Fruit fly (Drosophila melanogaster): ENCODE results near the gene CG42857.
A peak's percentile ranks its signal among the peaks of the same experiment; 100 is the strongest.

Gene CG42857

DNA sequence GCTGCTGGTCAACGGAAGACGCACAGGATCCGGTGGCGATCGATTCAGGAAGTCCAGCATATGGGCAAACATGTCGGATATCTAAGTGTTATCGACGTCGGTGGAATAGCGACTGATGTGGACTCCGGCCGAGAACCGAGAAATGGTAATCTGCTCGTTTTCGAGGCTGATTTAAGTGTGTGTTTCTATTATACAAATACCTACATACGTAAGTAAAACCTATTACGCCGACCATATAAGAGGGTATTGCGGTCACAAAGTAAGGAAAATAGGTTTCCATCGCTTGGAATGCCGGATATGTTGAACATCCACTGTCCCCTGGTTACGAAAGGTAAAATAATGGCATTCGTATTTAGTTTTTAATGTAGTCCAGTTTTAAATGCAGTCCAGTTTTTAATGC is 2.7 kb downstream of the CG42857 start, which contains the start of gene CG9459:
Gene CG9459, minus strand, starts transcription at position 101 of the 400 bp plus-strand sequence.
- TF ChIP-seq Rel (GFP tag; optimal IDR thresholded peaks at IDR 0.05) = no peak
- no peak for TF ChIP-seq Rel (tag; optimal IDR thresholded peaks at IDR 0.05)
- TF ChIP-seq dmrt93B (GFP tag; optimal IDR thresholded peaks at IDR 0.05) = no peak
- no peak for TF ChIP-seq Mio (GFP tag; optimal IDR thresholded peaks at IDR 0.05)
- no peak for TF ChIP-seq Jra (GFP tag; optimal IDR thresholded peaks at IDR 0.05)
- no peak for TF ChIP-seq rgr (GFP tag; optimal IDR thresholded peaks at IDR 0.05)
- TF ChIP-seq Sp1 (GFP tag; optimal IDR thresholded peaks at IDR 0.05) = no peak
- TF ChIP-seq Dfd (GFP tag; optimal IDR thresholded peaks at IDR 0.05) = no peak
- TF ChIP-seq Dif (GFP tag; optimal IDR thresholded peaks at IDR 0.05; ENCODE audit: partially characterized antibody) = no peak

DNA sequence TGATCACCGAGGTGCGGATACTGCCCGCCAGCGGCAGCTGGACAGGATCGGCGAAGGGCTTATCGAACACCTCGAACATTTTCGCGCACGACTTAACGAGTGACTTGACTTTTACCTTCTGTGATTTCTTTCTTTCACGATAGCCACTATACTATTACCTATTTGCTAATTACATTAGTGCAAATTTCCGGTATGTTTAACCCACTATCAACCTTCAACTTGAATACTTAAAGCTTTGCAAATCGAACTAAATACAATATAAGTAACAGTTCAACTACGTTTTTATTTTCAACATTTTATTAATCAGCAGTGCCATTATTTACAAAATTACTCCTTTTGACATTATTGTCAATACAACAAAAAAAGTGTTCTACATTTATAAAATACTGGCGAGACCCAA is 4.1 kb downstream of the CG42857 start, which contains the start of gene CG16904:
Gene CG16904, minus strand, starts transcription at position 101 of the 400 bp plus-strand sequence.
- TF ChIP-seq CG9705 (GFP tag; optimal IDR thresholded peaks at IDR 0.05) = no peak
- TF ChIP-seq Hr78 (GFP tag; optimal IDR thresholded peaks at IDR 0.05) = no peak
- TF ChIP-seq psq (GFP tag; optimal IDR thresholded peaks at IDR 0.05) = no peak
- no peak for TF ChIP-seq foxo (GFP tag; optimal IDR thresholded peaks at IDR 0.05)
- TF ChIP-seq Abd-B (GFP tag; optimal IDR thresholded peaks at IDR 0.05) = no peak
- no peak for TF ChIP-seq Myc (optimal IDR thresholded peaks at IDR 0.05)
- TF ChIP-seq Hnf4 (GFP tag; optimal IDR thresholded peaks at IDR 0.05) = no peak
- no peak for TF ChIP-seq ey (GFP tag; optimal IDR thresholded peaks at IDR 0.05)
- no peak for TF ChIP-seq OdsH (GFP tag; optimal IDR thresholded peaks at IDR 0.05)

DNA sequence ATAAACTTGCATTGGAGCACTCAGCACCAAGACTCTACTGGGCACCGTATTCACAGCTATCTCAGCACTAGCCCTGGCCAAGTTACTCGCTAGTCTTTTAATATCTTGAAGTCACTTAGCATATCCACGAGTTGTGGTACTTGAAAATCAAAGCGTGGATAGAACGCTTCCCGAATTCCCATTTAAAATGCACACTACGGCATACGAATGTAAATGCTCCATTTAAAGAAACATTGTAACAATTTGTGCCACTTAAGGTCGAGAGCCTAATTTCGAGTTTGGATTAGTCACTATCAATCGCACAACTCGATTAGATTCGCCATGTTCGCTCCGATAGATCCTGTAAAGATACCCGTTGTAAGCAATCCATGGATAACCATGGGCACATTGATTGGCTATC is 7.1 kb downstream of the CG42857 start, which contains the start of gene eloF:
Gene eloF, plus strand, starts transcription at position 301 of the 400 bp plus-strand sequence.
- no peak for TF ChIP-seq dl (GFP tag; optimal IDR thresholded peaks at IDR 0.05; ENCODE audit: insufficient read depth in 1 of 2, partially characterized antibody in 2 of 2)
- TF ChIP-seq Sp1 (GFP tag; optimal IDR thresholded peaks at IDR 0.05) = no peak
- TF ChIP-seq HLH106 (tag; optimal IDR thresholded peaks at IDR 0.05) = no peak
- no peak for TF ChIP-seq pan (optimal IDR thresholded peaks at IDR 0.05)
- no peak for TF ChIP-seq h (GFP tag; optimal IDR thresholded peaks at IDR 0.05)
- no peak for TF ChIP-seq Dfd (GFP tag; optimal IDR thresholded peaks at IDR 0.05)

DNA sequence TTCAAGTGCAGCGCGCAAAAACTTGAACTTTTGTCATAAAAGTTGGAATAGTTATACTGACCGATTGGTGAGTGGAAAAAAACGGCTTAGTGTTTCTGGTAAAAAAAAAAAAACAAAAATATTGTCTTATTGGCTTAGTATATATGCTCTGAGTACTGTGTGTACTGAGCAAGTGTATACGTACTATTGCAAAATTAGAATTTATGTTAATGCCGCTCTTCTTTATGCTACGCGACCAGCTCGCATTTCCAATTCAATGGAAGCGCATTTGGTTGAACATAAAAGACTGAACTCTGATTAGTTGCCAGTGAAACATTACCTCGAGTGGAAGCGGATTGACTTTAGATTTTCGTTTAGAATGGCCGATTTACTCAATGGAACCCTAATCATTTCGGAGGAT is 8.5 kb downstream of the CG42857 start, which contains the start of gene CG8534:
Gene CG8534, plus strand, starts transcription at position 301 of the 400 bp plus-strand sequence.
- TF ChIP-seq usp (GFP tag; optimal IDR thresholded peaks at IDR 0.05) = no peak
- no peak for TF ChIP-seq Hnf4 (GFP tag; optimal IDR thresholded peaks at IDR 0.05)
- no peak for TF ChIP-seq Vsx2 (GFP tag; optimal IDR thresholded peaks at IDR 0.05; ENCODE audit: partially characterized antibody)
- no peak for TF ChIP-seq Sp1 (GFP tag; optimal IDR thresholded peaks at IDR 0.05)
- TF ChIP-seq Abd-B (GFP tag; optimal IDR thresholded peaks at IDR 0.05) = no peak
- no peak for TF ChIP-seq foxo (GFP tag; optimal IDR thresholded peaks at IDR 0.05)
- no peak for TF ChIP-seq Dfd (GFP tag; optimal IDR thresholded peaks at IDR 0.05)
- no peak for TF ChIP-seq dsf (GFP tag; optimal IDR thresholded peaks at IDR 0.05; ENCODE audit: borderline replicate concordance)
- no peak for TF ChIP-seq dmrt93B (GFP tag; optimal IDR thresholded peaks at IDR 0.05)
- TF ChIP-seq jim (GFP tag; optimal IDR thresholded peaks at IDR 0.05) = no peak
- no peak for TF ChIP-seq N (GFP tag; optimal IDR thresholded peaks at IDR 0.05)
- TF ChIP-seq br (GFP tag; optimal IDR thresholded peaks at IDR 0.05) = no peak
- TF ChIP-seq ey (GFP tag; optimal IDR thresholded peaks at IDR 0.05) = no peak
- TF ChIP-seq Rel (GFP tag; optimal IDR thresholded peaks at IDR 0.05) = no peak
- no peak for TF ChIP-seq Rel (tag; optimal IDR thresholded peaks at IDR 0.05)
- no peak for TF ChIP-seq GATAd (GFP tag; optimal IDR thresholded peaks at IDR 0.05)
- TF ChIP-seq tai (GFP tag; optimal IDR thresholded peaks at IDR 0.05) = no peak

DNA sequence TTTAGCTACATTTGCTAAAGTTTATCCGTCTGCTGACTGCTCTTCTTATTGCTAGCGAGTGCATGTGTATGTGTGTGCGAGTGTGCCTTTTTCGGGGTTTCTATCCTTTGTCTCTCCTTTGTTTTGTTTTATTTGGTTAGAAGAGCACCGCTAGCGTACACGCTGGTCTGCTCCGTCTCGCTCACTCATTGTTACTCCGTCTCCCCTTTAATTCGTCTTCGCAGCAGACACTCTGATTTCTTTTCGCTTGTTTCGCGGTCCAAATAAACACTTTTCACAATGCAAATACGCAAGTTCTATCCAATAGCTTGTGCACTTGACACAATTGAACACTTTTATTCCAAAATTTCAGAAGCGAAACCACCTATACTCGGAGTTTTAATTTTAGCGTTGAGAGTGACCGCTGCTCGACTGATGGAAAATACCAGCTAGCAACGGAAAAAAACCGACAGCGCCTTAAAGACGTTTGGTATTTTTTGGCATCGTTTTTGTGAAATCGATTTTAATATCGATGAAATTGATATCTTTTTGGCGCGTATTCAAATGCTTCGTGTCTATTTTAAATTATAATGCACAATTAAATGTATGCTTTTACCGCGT is 11.9 kb downstream of the CG42857 start, which contains the start of gene FBXO11:
Gene FBXO11, minus strand, starts transcription at position 423 of the 600 bp plus-strand sequence.
- TF ChIP-seq tai (GFP tag; optimal IDR thresholded peaks at IDR 0.05) (no peak), dsf (GFP tag; optimal IDR thresholded peaks at IDR 0.05; ENCODE audit: borderline replicate concordance) (no peak), Hnf4 (GFP tag; optimal IDR thresholded peaks at IDR 0.05) (no peak), Rel (GFP tag; optimal IDR thresholded peaks at IDR 0.05) (no peak), Rel (tag; optimal IDR thresholded peaks at IDR 0.05) (peak; percentile 95), N (GFP tag; optimal IDR thresholded peaks at IDR 0.05) (no peak), Sp1 (GFP tag; optimal IDR thresholded peaks at IDR 0.05) (peak; percentile 78), Hr78 (GFP tag; optimal IDR thresholded peaks at IDR 0.05) (no peak), rgr (GFP tag; optimal IDR thresholded peaks at IDR 0.05) (peak; percentile 46), Hr83 (GFP tag; optimal IDR thresholded peaks at IDR 0.05; ENCODE audit: poor library complexity, severe bottlenecking) (no peak), ey (GFP tag; optimal IDR thresholded peaks at IDR 0.05) (no peak), br (GFP tag; optimal IDR thresholded peaks at IDR 0.05) (no peak), Dfd (GFP tag; optimal IDR thresholded peaks at IDR 0.05) (no peak), HLH106 (tag; optimal IDR thresholded peaks at IDR 0.05) (peak; percentile 10), sage (GFP tag; optimal IDR thresholded peaks at IDR 0.05) (peak; percentile 6), Myc (optimal IDR thresholded peaks at IDR 0.05) (no peak), OdsH (GFP tag; optimal IDR thresholded peaks at IDR 0.05) (peak; percentile 12), psq (GFP tag; optimal IDR thresholded peaks at IDR 0.05) (peak; percentile 100), lola (GFP tag; optimal IDR thresholded peaks at IDR 0.05) (no peak), Dif (GFP tag; optimal IDR thresholded peaks at IDR 0.05; ENCODE audit: partially characterized antibody) (no peak), Vsx2 (GFP tag; optimal IDR thresholded peaks at IDR 0.05; ENCODE audit: partially characterized antibody) (no peak), h (GFP tag; optimal IDR thresholded peaks at IDR 0.05) (no peak), CG9705 (GFP tag; optimal IDR thresholded peaks at IDR 0.05) (peak; percentile 24), fru (GFP tag; optimal IDR thresholded peaks at IDR 0.05) (no peak), brk (GFP tag; optimal IDR thresholded peaks at IDR 0.05) (no peak), pan (optimal IDR thresholded peaks at IDR 0.05) (no peak), jim (GFP tag; optimal IDR thresholded peaks at IDR 0.05) (peak; percentile 98), Mio (GFP tag; optimal IDR thresholded peaks at IDR 0.05) (no peak), dl (GFP tag; optimal IDR thresholded peaks at IDR 0.05; ENCODE audit: insufficient read depth in 1 of 2, partially characterized antibody in 2 of 2) (no peak), CrebA (GFP tag; optimal IDR thresholded peaks at IDR 0.05; ENCODE audit: borderline replicate concordance) (no peak)
